Worm (Caenorhabditis elegans) whole organism, L4/young adult: Measurements from ENCODE around the gene F49E11.7.

Source experiments
- W03F9.2 ChIP-seq: fragments of 150-350 bp; optimal IDR thresholded peaks from 2 replicates; lab custom pipeline; 2014; ENCODE audit warnings: missing biosample characterization, missing genetic modification characterization
- him-1 ChIP-seq: sonication (generic microtip); optimal IDR thresholded peaks from 2 replicates; lab custom pipeline; 2016; ENCODE audit warnings: missing genotype, missing genetic modification reagents, missing genetic modification characterization, missing compliant biosample characterization

- no peak for TF ChIP-seq W03F9.2 (tag; lab: Kevin White, UChicago)
- no peak for TF ChIP-seq him-1 (tag; lab: Kevin White, UChicago)
Observed at ce11 chrIV:13104900-13105299, 52.2 kb downstream of the F49E11.7 start, which contains the start of gene rde-11.
